Fruit fly (Drosophila melanogaster) whole organism, embryonic: ENCODE results near the gene crol.

Source experiments
- Abd-B ChIP-seq: fragments of 200-800 bp; sonication (Bioruptor generic); optimal IDR thresholded peaks from 2 replicates; lab custom pipeline; 2018; ENCODE audit warnings: missing biosample characterization, mild to moderate bottlenecking, missing genetic modification characterization, moderate library complexity
- Adf1 ChIP-seq: fragments of 200-800 bp; sonication (Bioruptor generic); IDR thresholded peaks from 2 replicates; pipeline ENCODE4 v1.3.6; 2022; ENCODE audit warnings: missing biosample characterization, missing genetic modification characterization
- BEAF-32 ChIP-seq: fragments of 200-800 bp; sonication (Bioruptor generic); optimal IDR thresholded peaks from 3 replicates; lab custom pipeline; 2017; ENCODE audit warnings: missing biosample characterization, missing genetic modification characterization, mild to moderate bottlenecking, moderate library complexity, missing genetic modification reagents
- Bteb2 ChIP-seq: fragments of 200-800 bp; sonication (Bioruptor generic); optimal IDR thresholded peaks from 2 replicates; lab custom pipeline; 2016; ENCODE audit warnings: missing biosample characterization, missing genetic modification characterization
- CG10462 ChIP-seq: fragments of 200-800 bp; sonication (Bioruptor generic); optimal IDR thresholded peaks from 2 replicates; lab custom pipeline; 2016; ENCODE audit warnings: missing biosample characterization, missing genetic modification characterization
- CG12155 ChIP-seq: fragments of 200-800 bp; sonication (Bioruptor generic); optimal IDR thresholded peaks from 3 replicates; lab custom pipeline; 2016; ENCODE audit warnings: missing biosample characterization, missing genetic modification characterization
- CG14710 ChIP-seq: fragments of 200-800 bp; sonication (Bioruptor generic); optimal IDR thresholded peaks from 3 replicates; lab custom pipeline; 2019; ENCODE audit warnings: missing biosample characterization, mild to moderate bottlenecking, missing genetic modification characterization, moderate library complexity
- CG16779 ChIP-seq: fragments of 200-800 bp; sonication (Bioruptor generic); IDR thresholded peaks from 2 replicates; pipeline ENCODE4 v1.3.6; 2022; ENCODE audit warnings: missing biosample characterization, missing genetic modification characterization
- CG16813 ChIP-seq: fragments of 200-800 bp; sonication (Bioruptor generic); IDR thresholded peaks from 3 replicates; pipeline ENCODE4 v1.3.6; 2022; ENCODE audit warnings: missing biosample characterization, missing genetic modification characterization; ENCODE audit not compliant: partially characterized antibody
- CG18599 ChIP-seq: fragments of 200-800 bp; sonication (Bioruptor generic); optimal IDR thresholded peaks from 3 replicates; lab custom pipeline; 2017; ENCODE audit warnings: missing biosample characterization, missing genetic modification characterization, mild to moderate bottlenecking, moderate library complexity, missing genetic modification reagents
- CG2129 ChIP-seq: fragments of 200-800 bp; sonication (Bioruptor generic); IDR thresholded peaks from 2 replicates; pipeline ENCODE4 v1.3.6; 2022; ENCODE audit warnings: missing biosample characterization, missing genetic modification characterization; ENCODE audit not compliant: partially characterized antibody
- CG30020 ChIP-seq: fragments of 200-800 bp; optimal IDR thresholded peaks from 2 replicates; lab custom pipeline; 2019; ENCODE audit warnings: missing biosample characterization, mild to moderate bottlenecking, missing genetic modification characterization, moderate library complexity
- CG30403 ChIP-seq: fragments of 200-800 bp; sonication (Bioruptor generic); optimal IDR thresholded peaks from 3 replicates; lab custom pipeline; 2016; ENCODE audit warnings: missing biosample characterization, missing genetic modification characterization
- CG32772 ChIP-seq: fragments of 200-800 bp; sonication (Bioruptor generic); IDR thresholded peaks from 2 replicates; pipeline ENCODE4 v1.3.6; 2022; ENCODE audit warnings: missing biosample characterization, missing genetic modification characterization
- CG3281 ChIP-seq: fragments of 200-800 bp; sonication (Bioruptor generic); optimal IDR thresholded peaks from 3 replicates; lab custom pipeline; 2017; ENCODE audit warnings: missing biosample characterization, mild to moderate bottlenecking, missing genetic modification characterization
- CG42726 ChIP-seq: fragments of 200-800 bp; sonication (Bioruptor generic); IDR thresholded peaks from 2 replicates; pipeline ENCODE4 v1.3.6; 2022; ENCODE audit warnings: missing biosample characterization, missing genetic modification characterization; ENCODE audit not compliant: partially characterized antibody
- CG6765 ChIP-seq: fragments of 200-800 bp; sonication (Bioruptor generic); optimal IDR thresholded peaks from 3 replicates; lab custom pipeline; 2017; ENCODE audit warnings: missing biosample characterization, mild to moderate bottlenecking, missing genetic modification characterization
- CG7839 ChIP-seq: fragments of 200-800 bp; sonication (Bioruptor generic); optimal IDR thresholded peaks from 3 replicates; lab custom pipeline; 2018; ENCODE audit warnings: missing biosample characterization, mild to moderate bottlenecking, missing genetic modification characterization, moderate library complexity
- CG7928 ChIP-seq: fragments of 200-800 bp; sonication (Bioruptor generic); optimal IDR thresholded peaks from 2 replicates; lab custom pipeline; 2017; ENCODE audit warnings: missing biosample characterization, mild to moderate bottlenecking, missing genetic modification characterization
- CG9609 ChIP-seq: fragments of 200-800 bp; sonication (Bioruptor generic); optimal IDR thresholded peaks from 3 replicates; lab custom pipeline; 2016; ENCODE audit warnings: missing biosample characterization, missing genetic modification characterization
- CrebB ChIP-seq: fragments of 200-800 bp; sonication (Bioruptor generic); optimal IDR thresholded peaks from 3 replicates; lab custom pipeline; 2018; ENCODE audit warnings: missing biosample characterization, mild to moderate bottlenecking, missing genetic modification characterization
- Dfd ChIP-seq, 2 experiments: fragments of >200 bp; optimal IDR thresholded peaks; 2 replicates each; lab custom pipeline; 2017; ENCODE audit warnings: missing biosample characterization in 2 of 2, missing genetic modification characterization in 2 of 2
- Dll ChIP-seq: fragments of 200-800 bp; sonication (Bioruptor generic); IDR thresholded peaks from 4 replicates; pipeline ENCODE4 v1.3.6; 2022; ENCODE audit warnings: missing biosample characterization, missing genetic modification characterization; ENCODE audit not compliant: partially characterized antibody
- ERR ChIP-seq: fragments of 200-800 bp; sonication (Bioruptor generic); optimal IDR thresholded peaks from 2 replicates; lab custom pipeline; 2016; ENCODE audit warnings: missing biosample characterization, missing genetic modification characterization
- Hr3 ChIP-seq: fragments of 200-800 bp; sonication (Bioruptor generic); optimal IDR thresholded peaks from 3 replicates; lab custom pipeline; 2016; ENCODE audit warnings: missing biosample characterization, missing genetic modification characterization
- Med ChIP-seq: fragments of 200-800 bp; sonication (Bioruptor generic); peaks from one replicate; lab custom pipeline; 2016; ENCODE audit warnings: missing biosample characterization, missing genetic modification characterization, mild to moderate bottlenecking, inconsistent platforms, moderate library complexity
- Sox102F ChIP-seq: fragments of 200-800 bp; sonication (Bioruptor generic); optimal IDR thresholded peaks from 2 replicates; lab custom pipeline; 2018; ENCODE audit warnings: missing biosample characterization, mild to moderate bottlenecking, missing genetic modification characterization, moderate library complexity
- Spps ChIP-seq: fragments of 200-800 bp; sonication (Bioruptor generic); optimal IDR thresholded peaks from 2 replicates; lab custom pipeline; 2018; ENCODE audit warnings: missing biosample characterization, mild to moderate bottlenecking, missing genetic modification characterization
- Sry-δ ChIP-seq: fragments of 200-800 bp; sonication (Bioruptor generic); optimal IDR thresholded peaks from 2 replicates; lab custom pipeline; 2016; ENCODE audit warnings: missing biosample characterization, missing genetic modification characterization
- Trl ChIP-seq, 3 experiments: fragments of >200 bp in 2 of 3; fragments of 200-800 bp in 1 of 3; sonication (Bioruptor generic) in 1 of 3; optimal IDR thresholded peaks; 2 replicates in 1 of 3; 3 replicates in 2 of 3; lab custom pipeline; 2016 to 2017; ENCODE audit warnings: missing biosample characterization in 1 of 3, missing genetic modification characterization in 1 of 3
- amos ChIP-seq: fragments of 200-800 bp; sonication (Bioruptor generic); IDR thresholded peaks from 2 replicates; pipeline ENCODE4 v1.3.6; 2022; ENCODE audit warnings: missing biosample characterization, missing genetic modification characterization; ENCODE audit not compliant: partially characterized antibody
- bsh ChIP-seq, 2 experiments: fragments of 200-800 bp; sonication (Bioruptor generic); optimal IDR thresholded peaks; 2 replicates each; lab custom pipeline; 2017 to 2018; ENCODE audit warnings: mild to moderate bottlenecking in 2 of 2, missing biosample characterization in 2 of 2, missing genetic modification characterization in 2 of 2, moderate library complexity in 1 of 2
- dati ChIP-seq: fragments of 200-800 bp; sonication (Bioruptor generic); IDR thresholded peaks from 2 replicates; pipeline ENCODE4 v1.3.6; 2022; ENCODE audit warnings: missing biosample characterization, missing genetic modification characterization
- gfzf ChIP-seq: fragments of 200-800 bp; sonication (Bioruptor generic); optimal IDR thresholded peaks from 2 replicates; lab custom pipeline; 2016; ENCODE audit warnings: missing biosample characterization, mild to moderate bottlenecking, missing genetic modification characterization, moderate library complexity
- insv ChIP-seq, 2 experiments: fragments of 200-800 bp; sonication (Bioruptor generic); optimal IDR thresholded peaks; 3 replicates each; lab custom pipeline; 2016 to 2018; ENCODE audit warnings: missing biosample characterization in 2 of 2, missing genetic modification characterization in 2 of 2
- kah ChIP-seq: fragments of 200-800 bp; sonication (Bioruptor generic); optimal IDR thresholded peaks from 2 replicates; lab custom pipeline; 2018; ENCODE audit warnings: missing biosample characterization, mild to moderate bottlenecking, missing genetic modification characterization
- lmd ChIP-seq: fragments of 200-800 bp; sonication (Bioruptor generic); IDR thresholded peaks from 2 replicates; pipeline ENCODE4 v1.3.6; 2022; ENCODE audit warnings: missing biosample characterization, missing genetic modification characterization
- pfk ChIP-seq: fragments of 200-800 bp; sonication (Bioruptor generic); optimal IDR thresholded peaks from 2 replicates; lab custom pipeline; 2018; ENCODE audit warnings: missing biosample characterization, mild to moderate bottlenecking, missing genetic modification characterization, moderate library complexity
- pros ChIP-seq: fragments of 200-800 bp; sonication (Bioruptor generic); optimal IDR thresholded peaks from 3 replicates; lab custom pipeline; 2019; ENCODE audit warnings: missing biosample characterization, mild to moderate bottlenecking, missing genetic modification characterization, moderate library complexity
- rib ChIP-seq: fragments of 200-800 bp; sonication (Bioruptor generic); IDR thresholded peaks from 2 replicates; pipeline ENCODE4 v1.3.6; 2022; ENCODE audit warnings: missing biosample characterization, missing genetic modification characterization
- sens ChIP-seq: fragments of 200-800 bp; sonication (Bioruptor generic); peaks from one replicate; lab custom pipeline; 2016; ENCODE audit warnings: missing biosample characterization, missing genetic modification characterization
- seq ChIP-seq: fragments of 200-800 bp; sonication (Bioruptor generic); IDR thresholded peaks from 2 replicates; pipeline ENCODE4 v1.3.6; 2022; ENCODE audit warnings: missing biosample characterization, missing genetic modification characterization
- stwl ChIP-seq: fragments of 200-800 bp; sonication (Bioruptor generic); optimal IDR thresholded peaks from 3 replicates; lab custom pipeline; 2018; ENCODE audit warnings: missing biosample characterization, mild to moderate bottlenecking, missing genetic modification characterization, moderate library complexity
- trh ChIP-seq: fragments of 200-800 bp; sonication (Bioruptor generic); optimal IDR thresholded peaks from 2 replicates; lab custom pipeline; 2016; ENCODE audit warnings: missing biosample characterization, missing genetic modification characterization
- wor ChIP-seq: fragments of 200-800 bp; sonication (Bioruptor generic); IDR thresholded peaks from 2 replicates; pipeline ENCODE4 v1.3.6; 2022; ENCODE audit warnings: missing biosample characterization, missing genetic modification characterization
- zen ChIP-seq: fragments of 200-800 bp; sonication (Bioruptor generic); optimal IDR thresholded peaks from 3 replicates; lab custom pipeline; 2018; ENCODE audit warnings: missing biosample characterization, mild to moderate bottlenecking, missing genetic modification characterization, moderate library complexity

crol gene

DNA sequence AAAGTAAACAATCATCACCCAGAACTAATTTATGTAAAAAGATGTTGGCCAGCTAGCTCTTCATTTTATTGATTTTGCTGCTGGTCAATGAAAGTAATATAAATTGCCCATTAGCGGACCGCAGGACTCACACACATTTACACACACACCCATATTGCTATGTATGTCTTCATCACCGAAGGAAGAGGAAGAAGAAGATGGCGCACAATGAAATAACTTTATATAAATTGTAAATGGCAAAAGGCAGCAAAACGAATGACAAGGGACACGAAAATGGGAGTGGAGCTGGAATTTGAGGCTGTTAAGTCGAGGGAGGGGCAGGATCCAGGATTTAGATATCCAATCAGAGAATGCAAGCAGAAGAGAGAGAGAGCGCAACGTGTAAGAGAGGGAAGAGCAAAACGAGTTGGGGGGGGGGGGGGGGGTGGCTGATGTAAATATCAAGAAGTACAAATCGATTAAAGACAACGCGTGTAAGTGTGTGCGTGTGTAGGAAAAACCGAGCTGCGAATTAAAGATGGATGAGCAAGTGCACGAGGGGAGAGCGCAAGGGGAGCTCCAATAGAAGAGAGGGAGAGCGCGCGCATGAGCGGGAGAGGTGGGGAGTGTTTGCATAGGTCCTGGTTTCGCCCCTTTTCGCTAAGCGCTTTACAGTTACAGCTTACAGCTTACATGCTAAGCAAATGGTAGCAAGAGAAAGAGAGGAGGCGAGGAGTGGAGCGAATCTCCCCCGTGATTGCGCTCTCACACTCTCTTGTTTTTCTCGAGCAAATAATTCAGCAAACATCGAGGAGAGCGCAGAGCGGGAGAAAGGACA lies 4.8 kb downstream of the crol start (continued):
- TF ChIP-seq Trl (optimal IDR thresholded peaks at IDR 0.05; lab: Kevin White, UChicago): peak; percentile 75 to 86
- TF ChIP-seq Trl (GFP tag; optimal IDR thresholded peaks at IDR 0.05; lab: Kevin White, UChicago): no peak
- peak; percentile 27 for TF ChIP-seq sens (GFP tag; lab: Kevin White, UChicago)
- no peak for TF ChIP-seq Bteb2 (GFP tag; lab: Kevin White, UChicago)
- TF ChIP-seq CrebB (tag; lab: Kevin White, UChicago): no peak
- no peak for TF ChIP-seq CG16779 (GFP tag; lab: Robert Waterston, UW)
- TF ChIP-seq Adf1: no peak
- TF ChIP-seq dati (GFP tag; lab: Robert Waterston, UW): no peak
- TF ChIP-seq Hr3 (GFP tag; lab: Kevin White, UChicago): no peak
- TF ChIP-seq Spps: no peak
- TF ChIP-seq seq (GFP tag; lab: Robert Waterston, UW): peak; percentile 11; the same call in 1 of the 2 replicates
- no peak for TF ChIP-seq gfzf (GFP tag; lab: Kevin White, UChicago)
- TF ChIP-seq CG10462 (GFP tag; lab: Kevin White, UChicago): no peak
- TF ChIP-seq bsh (GFP tag; optimal IDR thresholded peaks at IDR 0.05; lab: Kevin White, UChicago): peak in 1 of 2 experiments; percentile 11
- no peak for TF ChIP-seq pfk
- no peak for TF ChIP-seq trh
- no peak for TF ChIP-seq CG3281 (GFP tag; lab: Kevin White, UChicago)

DNA sequence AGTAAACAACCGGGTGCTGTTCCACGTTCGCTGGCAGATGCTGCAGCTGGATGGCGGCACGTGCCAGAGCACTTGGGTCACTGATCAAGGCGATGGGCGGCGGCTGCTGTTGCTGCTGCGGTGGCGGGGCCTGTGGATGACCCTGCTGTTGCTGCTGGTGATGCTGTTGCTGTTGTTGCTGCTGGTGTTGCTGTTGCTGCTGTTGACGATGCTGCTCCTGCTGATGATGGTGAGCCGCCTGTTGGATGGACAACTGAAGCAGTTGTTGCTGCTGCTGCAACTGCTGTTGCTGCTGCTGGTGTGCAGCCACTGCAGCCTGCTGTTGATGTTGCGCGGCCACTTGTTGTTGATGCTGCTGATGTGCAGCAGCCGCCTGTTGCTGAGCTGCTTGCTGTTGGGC lies 12.1 kb downstream of the crol start:
- TF ChIP-seq Med (GFP tag; lab: Kevin White, UChicago) (peak; percentile 50), CG7928 (GFP tag; lab: Kevin White, UChicago) (no peak), Abd-B (GFP tag; lab: Kevin White, UChicago) (no peak), CG9609 (no peak), CG18599 (GFP tag; lab: Kevin White, UChicago) (no peak), CG30403 (no peak), Dfd (GFP tag; optimal IDR thresholded peaks at IDR 0.05; lab: Kevin White, UChicago) (peak in 1 of 2 experiments; percentile 84), CG42726 (GFP tag; lab: Robert Waterston, UW) (0 out of 2 replicates have a peak, but pooled peaks have one; percentile 16), kah (GFP tag; lab: Kevin White, UChicago) (peak; percentile 14)

DNA sequence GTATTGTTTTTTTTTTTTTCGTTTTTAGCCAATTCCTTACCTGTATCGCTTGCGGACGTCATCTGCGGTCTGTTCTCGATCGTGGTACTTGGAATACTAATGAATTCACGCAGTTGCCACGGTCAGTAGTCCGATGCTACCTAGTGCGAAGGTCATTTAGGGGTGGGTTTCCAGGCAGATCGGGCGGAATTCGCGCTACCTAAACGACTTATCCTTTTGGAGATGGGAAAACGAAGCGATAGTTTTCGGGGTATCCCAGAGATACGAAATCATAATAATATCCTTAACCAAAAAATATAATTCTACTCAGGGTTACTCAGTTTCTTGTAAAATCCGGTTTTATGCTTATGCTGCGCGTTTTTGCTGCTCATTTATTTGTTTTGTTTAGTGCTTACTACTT lies 15.3 kb downstream of the crol start, which contains the start of gene CG14937:
Gene CG14937, minus strand, starts transcription at position 101 of the 400 bp plus-strand sequence.
- TF ChIP-seq CG12155 (GFP tag; lab: Kevin White, UChicago) (no peak), Sox102F (GFP tag; lab: Kevin White, UChicago) (no peak), CG10462 (GFP tag; lab: Kevin White, UChicago) (no peak), CG30020 (tag; lab: Kevin White, UChicago) (no peak), CG16813 (GFP tag; lab: Robert Waterston, UW) (peak; percentile 45; the same call in 1 of the 3 replicates), insv (GFP tag; optimal IDR thresholded peaks at IDR 0.05; lab: Kevin White, UChicago) (peak in 1 of 2 experiments; percentile 1), wor (no peak), amos (GFP tag; lab: Robert Waterston, UW) (peak; percentile 40; the same call in 1 of the 2 replicates), zen (tag; lab: Kevin White, UChicago) (peak; percentile 76), CG32772 (no peak), Dll (GFP tag; lab: Robert Waterston, UW) (peak; percentile 41; the same call in 1 of the 4 replicates), ERR (GFP tag; lab: Kevin White, UChicago) (no peak), rib (GFP tag; lab: Robert Waterston, UW) (no peak), CG7839 (tag; lab: Kevin White, UChicago) (no peak), CG14710 (tag; lab: Kevin White, UChicago) (no peak), CG2129 (GFP tag; lab: Robert Waterston, UW) (peak; percentile 27; the same call in 1 of the 2 replicates), Sry-δ (peak; percentile 42), pros (peak; percentile 1), CG6765 (GFP tag; lab: Kevin White, UChicago) (no peak), stwl (tag; lab: Kevin White, UChicago) (peak; percentile 9), lmd (no peak), BEAF-32 (GFP tag; lab: Kevin White, UChicago) (peak; percentile 36)
